Worm (Caenorhabditis elegans): Measurements from ENCODE around the gene nhr-168.

- TF ChIP-seq snpc-4 (tag; optimal IDR thresholded peaks at IDR 0.05) (no peak), unc-39 (tag; optimal IDR thresholded peaks at IDR 0.05) (no peak), unc-62 (GFP tag; optimal IDR thresholded peaks at IDR 0.05) (no peak), pha-4 (tag; optimal IDR thresholded peaks at IDR 0.05) (no peak), ham-2 (GFP tag; optimal IDR thresholded peaks at IDR 0.05) (no peak), nhr-237 (tag; optimal IDR thresholded peaks at IDR 0.05) (no peak), lin-13 (tag; optimal IDR thresholded peaks at IDR 0.05) (no peak), ztf-11 (tag; optimal IDR thresholded peaks at IDR 0.05) (no peak), bed-3 (GFP tag; optimal IDR thresholded peaks at IDR 0.05) (no peak)
These were observed 35.0 kb downstream of the nhr-168 start for ce11 chrV:13298706-13299105.
